Fruit fly (Drosophila melanogaster) whole organism: Measurements from ENCODE around the gene jumu.

Experiments
- CG8478 ChIP-seq: fragments of >200 bp; optimal IDR thresholded peaks from 2 replicates; lab custom pipeline; 2018; ENCODE audit warnings: inconsistent platforms
- Dll ChIP-seq: fragments of >200 bp; optimal IDR thresholded peaks from 2 replicates; lab custom pipeline; 2017
- EcR ChIP-seq, 2 experiments: fragments of >200 bp; optimal IDR thresholded peaks; 2 replicates each; lab custom pipeline; 2017; ENCODE audit warnings: missing biosample characterization in 2 of 2, missing genetic modification characterization in 2 of 2, missing genetic modification reagents in 2 of 2
- pan ChIP-seq: fragments of >200 bp; optimal IDR thresholded peaks from 2 replicates; lab custom pipeline; 2017
- psq ChIP-seq: fragments of >200 bp; optimal IDR thresholded peaks from 2 replicates; lab custom pipeline; 2017
- usp ChIP-seq: fragments of >200 bp; optimal IDR thresholded peaks from 2 replicates; lab custom pipeline; 2017; ENCODE audit warnings: missing biosample characterization, missing genetic modification characterization, mixed read lengths

dm6 chr3R:10357364-10357676 lies 7.3 kb downstream of the jumu start:
- TF ChIP-seq psq (lab: Kevin White, UChicago) = no peak
- TF ChIP-seq pan (lab: Kevin White, UChicago) = no peak
- no peak for TF ChIP-seq usp (GFP tag; lab: Kevin White, UChicago)
- TF ChIP-seq EcR (GFP tag; optimal IDR thresholded peaks at IDR 0.05; lab: Kevin White, UChicago) = no peak
- TF ChIP-seq CG8478 (lab: Kevin White, UChicago) = no peak
- no peak for TF ChIP-seq Dll (lab: Kevin White, UChicago)
